Worm (Caenorhabditis elegans) whole organism, young adult: ENCODE measurements around the gene gpx-3.

Source experiments
- F33H1.4 ChIP-seq: fragments of 200-800 bp; sonication (Bioruptor generic); IDR thresholded peaks from 2 replicates; pipeline ENCODE4 v1.3.6; 2022; ENCODE audit warnings: missing genetic modification reagents, missing genetic modification characterization, missing compliant biosample characterization
- ceh-40 ChIP-seq: fragments of 200-800 bp; sonication (Bioruptor generic); IDR thresholded peaks from 2 replicates; pipeline ENCODE4 v1.3.6; 2022; ENCODE audit warnings: missing genetic modification characterization, missing compliant biosample characterization
- ceh-79 ChIP-seq: sonication (generic microtip); optimal IDR thresholded peaks from 2 replicates; lab custom pipeline; 2017; ENCODE audit warnings: mild to moderate bottlenecking, missing genetic modification characterization, missing compliant biosample characterization
- hlh-26 ChIP-seq: fragments of 200-800 bp; sonication (Bioruptor generic); conservative IDR thresholded peaks from 2 replicates; pipeline ENCODE4 v1.3.6; 2022; ENCODE audit warnings: missing genetic modification reagents, missing genetic modification characterization, missing compliant biosample characterization
- lin-26 ChIP-seq: fragments of 200-800 bp; sonication (Bioruptor generic); IDR thresholded peaks from 2 replicates; pipeline ENCODE4 v1.3.6; 2022; ENCODE audit warnings: missing genetic modification reagents, missing genetic modification characterization, missing compliant biosample characterization
- nhr-120 ChIP-seq: fragments of 200-800 bp; sonication (Bioruptor generic); IDR thresholded peaks from 2 replicates; pipeline ENCODE4 v1.3.6; 2022; ENCODE audit warnings: missing genetic modification characterization, missing compliant biosample characterization
- sptf-2 ChIP-seq: fragments of 200-800 bp; sonication (Bioruptor generic); optimal IDR thresholded peaks from 2 replicates; lab custom pipeline; 2018; ENCODE audit warnings: mild to moderate bottlenecking, missing genetic modification characterization, missing compliant biosample characterization
- unc-130 ChIP-seq: sonication (generic microtip); optimal IDR thresholded peaks from 2 replicates; lab custom pipeline; 2016; ENCODE audit warnings: missing genetic modification reagents, missing genetic modification characterization, missing compliant biosample characterization

- no peak for TF ChIP-seq F33H1.4 (GFP tag; lab: Robert Waterston, UW)
- TF ChIP-seq ceh-40 (GFP tag; lab: Robert Waterston, UW) = no peak
- TF ChIP-seq sptf-2 (GFP tag; lab: Kevin White, UChicago) = no peak
- no peak for TF ChIP-seq hlh-26 (GFP tag; lab: Robert Waterston, UW)
- no peak for TF ChIP-seq nhr-120 (GFP tag; lab: Robert Waterston, UW)
- TF ChIP-seq ceh-79 = no peak
- no peak for TF ChIP-seq unc-130 (GFP tag; lab: Kevin White, UChicago)
- no peak for TF ChIP-seq lin-26
Observed at ce11 chrX:9547264-9547751, 40.4 kb upstream of the gpx-3 start.
